Fruit fly (Drosophila melanogaster) S2 (cell line): ENCODE data around the gene Sgs8.

Experiments
- CG8478 ChIP-seq: fragments of >200 bp; optimal IDR thresholded peaks from 2 replicates; lab custom pipeline; 2018
- CTCF ChIP-seq, 2 experiments: fragments of >200 bp; optimal IDR thresholded peaks; 2 replicates each; lab custom pipeline; 2018

Sgs8 gene

dm6 chr3L:11509294-11509911 is at the start of gene Sgs8, which contains the start of gene Sgs7:
Gene Sgs8, minus strand, starts transcription at chr3L:11509394.
Gene Sgs7, plus strand, starts transcription at chr3L:11509861.
- no peak for TF ChIP-seq CTCF (optimal IDR thresholded peaks at IDR 0.05; lab: Kevin White, UChicago)
- TF ChIP-seq CG8478 (lab: Kevin White, UChicago): no peak

- TF ChIP-seq CTCF (optimal IDR thresholded peaks at IDR 0.05; lab: Kevin White, UChicago) (no peak), CG8478 (lab: Kevin White, UChicago) (no peak)
Measured at dm6 chr3L:11557209-11557608, 48.0 kb upstream of the Sgs8 start.

dm6 chr3L:11556637-11557036 is 47.4 kb upstream of the Sgs8 start:
- TF ChIP-seq CG8478 (lab: Kevin White, UChicago) (no peak), CTCF (optimal IDR thresholded peaks at IDR 0.05; lab: Kevin White, UChicago) (no peak)

- TF ChIP-seq CG8478 (lab: Kevin White, UChicago) (no peak), CTCF (optimal IDR thresholded peaks at IDR 0.05; lab: Kevin White, UChicago) (no peak)
Measured at dm6 chr3L:11555662-11556460, 46.7 kb upstream of the Sgs8 start.

dm6 chr3L:11554796-11555195 is 45.6 kb upstream of the Sgs8 start:
- TF ChIP-seq CG8478 (lab: Kevin White, UChicago) (no peak), CTCF (optimal IDR thresholded peaks at IDR 0.05; lab: Kevin White, UChicago) (peak in 1 of 2 experiments; percentile 15)

dm6 chr3L:11554338-11554737 is 45.1 kb upstream of the Sgs8 start:
- no peak for TF ChIP-seq CG8478 (lab: Kevin White, UChicago)
- TF ChIP-seq CTCF (optimal IDR thresholded peaks at IDR 0.05; lab: Kevin White, UChicago): no peak

dm6 chr3L:11553672-11554068 is 44.5 kb upstream of the Sgs8 start:
- TF ChIP-seq CG8478 (lab: Kevin White, UChicago): no peak
- no peak for TF ChIP-seq CTCF (optimal IDR thresholded peaks at IDR 0.05; lab: Kevin White, UChicago)

- no peak for TF ChIP-seq CTCF (optimal IDR thresholded peaks at IDR 0.05; lab: Kevin White, UChicago)
- TF ChIP-seq CG8478 (lab: Kevin White, UChicago): no peak
Measured at dm6 chr3L:11552996-11553671, 43.9 kb upstream of the Sgs8 start.

- TF ChIP-seq CG8478 (lab: Kevin White, UChicago) (no peak), CTCF (optimal IDR thresholded peaks at IDR 0.05; lab: Kevin White, UChicago) (no peak)
Measured at dm6 chr3L:11551949-11552348, 42.8 kb upstream of the Sgs8 start.

- TF ChIP-seq CTCF (optimal IDR thresholded peaks at IDR 0.05; lab: Kevin White, UChicago) (no peak), CG8478 (lab: Kevin White, UChicago) (no peak)
Measured at dm6 chr3L:11550359-11551056, 41.3 kb upstream of the Sgs8 start.

dm6 chr3L:11549432-11549831 is 40.2 kb upstream of the Sgs8 start:
- TF ChIP-seq CG8478 (lab: Kevin White, UChicago) (no peak), CTCF (optimal IDR thresholded peaks at IDR 0.05; lab: Kevin White, UChicago) (no peak)

- TF ChIP-seq CTCF (optimal IDR thresholded peaks at IDR 0.05; lab: Kevin White, UChicago) (no peak), CG8478 (lab: Kevin White, UChicago) (no peak)
Measured at dm6 chr3L:11548009-11548408, 38.8 kb upstream of the Sgs8 start.

dm6 chr3L:11547302-11547994 is 38.3 kb upstream of the Sgs8 start:
- no peak for TF ChIP-seq CTCF (optimal IDR thresholded peaks at IDR 0.05; lab: Kevin White, UChicago)
